Worm (Caenorhabditis elegans): ENCODE measurements around the gene C08H9.15.
A peak's percentile ranks its signal among the peaks of the same experiment; 100 is the strongest.

ce11 chrII:9892409-9892808 lies 11.4 kb downstream of the C08H9.15 start, which contains the start of gene C08H9.16:
- TF ChIP-seq fos-1 (tag; optimal IDR thresholded peaks at IDR 0.05) (no peak), unc-39 (tag; optimal IDR thresholded peaks at IDR 0.05) (no peak), nhr-43 (tag; optimal IDR thresholded peaks at IDR 0.05; ENCODE audit: poor library complexity, severe bottlenecking) (peak; percentile 37), sea-2 (GFP tag; optimal IDR thresholded peaks at IDR 0.05) (no peak), zag-1 (tag; optimal IDR thresholded peaks at IDR 0.05) (no peak), unc-62 (GFP tag; optimal IDR thresholded peaks at IDR 0.05) (no peak), egl-5 (tag; optimal IDR thresholded peaks at IDR 0.05) (peak; percentile 9), ceh-16 (tag; optimal IDR thresholded peaks at IDR 0.05) (no peak), nhr-25 (tag; optimal IDR thresholded peaks at IDR 0.05) (peak; percentile 26)

Measured in whole organism, L3 larva.